Worm (Caenorhabditis elegans): Measurements from ENCODE around the gene Y37H2A.12.

- TF ChIP-seq him-1 (tag; optimal IDR thresholded peaks at IDR 0.05) (no peak), W03F9.2 (tag; optimal IDR thresholded peaks at IDR 0.05) (no peak)
Observed at ce11 chrV:18163434-18163833, 32.5 kb upstream of the Y37H2A.12 start.
